Fruit fly (Drosophila melanogaster): ENCODE data around the gene jigr1.

jigr1 gene

dm6 chr3R:25646882-25647518 lies 9.4 kb downstream of the jigr1 start (continued):
- TF ChIP-seq CG11247 (GFP tag; IDR thresholded peaks at IDR 0.05): peak; percentile 86
- TF ChIP-seq CG13296 (GFP tag; optimal IDR thresholded peaks at IDR 0.05): peak; percentile 89
- peak; percentile 91 for TF ChIP-seq CG1647 (GFP tag; optimal IDR thresholded peaks at IDR 0.05)
- peak; percentile 94 for TF ChIP-seq gem (tag; optimal IDR thresholded peaks at IDR 0.05)
- TF ChIP-seq lbe (GFP tag; optimal IDR thresholded peaks at IDR 0.05): peak; percentile 66
- peak; percentile 96 for TF ChIP-seq ind (GFP tag; optimal IDR thresholded peaks at IDR 0.05)
- TF ChIP-seq mam (GFP tag; optimal IDR thresholded peaks at IDR 0.05): peak; percentile 98
- peak; percentile 80 for TF ChIP-seq CG1832 (GFP tag; optimal IDR thresholded peaks at IDR 0.05)
- peak; percentile 73 for TF ChIP-seq jing (GFP tag; optimal IDR thresholded peaks at IDR 0.05)
- peak; percentile 91 for TF ChIP-seq zfh1 (GFP tag; IDR thresholded peaks at IDR 0.05)
- TF ChIP-seq slp2 (GFP tag; optimal IDR thresholded peaks at IDR 0.05): peak; percentile 95
- peak; percentile 89 for TF ChIP-seq CG33557 (GFP tag; optimal IDR thresholded peaks at IDR 0.05)
- peak; percentile 96 for TF ChIP-seq Doc3 (GFP tag; IDR thresholded peaks at IDR 0.05; ENCODE audit: partially characterized antibody)
- TF ChIP-seq CG2129 (GFP tag; IDR thresholded peaks at IDR 0.05; ENCODE audit: partially characterized antibody): peak; percentile 92
- TF ChIP-seq CG11560 (tag; IDR thresholded peaks at IDR 0.05): peak; percentile 85
- peak; percentile 93 for TF ChIP-seq Atf-2 (GFP tag; optimal IDR thresholded peaks at IDR 0.05)
- TF ChIP-seq phol (tag; optimal IDR thresholded peaks at IDR 0.05): peak; percentile 95
- peak; percentile 62 for TF ChIP-seq CG6254 (GFP tag; optimal IDR thresholded peaks at IDR 0.05)
- peak; percentile 71 for TF ChIP-seq CG17568 (GFP tag; optimal IDR thresholded peaks at IDR 0.05)
- peak; percentile 97 for TF ChIP-seq Dll (GFP tag; IDR thresholded peaks at IDR 0.05; ENCODE audit: partially characterized antibody)
- TF ChIP-seq CG34422 (GFP tag; IDR thresholded peaks at IDR 0.05): peak; percentile 91
- TF ChIP-seq Elba2 (GFP tag; optimal IDR thresholded peaks at IDR 0.05): peak; percentile 74
- peak; percentile 81 for TF ChIP-seq Neu2 (GFP tag; optimal IDR thresholded peaks at IDR 0.05; ENCODE audit: borderline replicate concordance)
- TF ChIP-seq CG2120 (GFP tag; optimal IDR thresholded peaks at IDR 0.05): peak; percentile 97
- TF ChIP-seq CG13624 (GFP tag; optimal IDR thresholded peaks at IDR 0.05): peak; percentile 97
- TF ChIP-seq wdn (GFP tag; IDR thresholded peaks at IDR 0.05): peak; percentile 86
- peak; percentile 85 for TF ChIP-seq CG17385 (GFP tag; optimal IDR thresholded peaks at IDR 0.05)
- TF ChIP-seq CG7928 (GFP tag; optimal IDR thresholded peaks at IDR 0.05): peak; percentile 68
- TF ChIP-seq YL-1 (GFP tag; optimal IDR thresholded peaks at IDR 0.05): peak; percentile 51
- TF ChIP-seq ssp (GFP tag; IDR thresholded peaks at IDR 0.05): peak; percentile 84
- TF ChIP-seq oc (tag; optimal IDR thresholded peaks at IDR 0.05): peak; percentile 77
- TF ChIP-seq fd64A (GFP tag; optimal IDR thresholded peaks at IDR 0.05): peak; percentile 70
- TF ChIP-seq ham (GFP tag; IDR thresholded peaks at IDR 0.05): peak; percentile 82
- peak; percentile 95 for TF ChIP-seq CoRest (tag; optimal IDR thresholded peaks at IDR 0.05)
- TF ChIP-seq CG7357 (GFP tag; IDR thresholded peaks at IDR 0.05): peak; percentile 84
- peak; percentile 90 for TF ChIP-seq B-H2 (GFP tag; optimal IDR thresholded peaks at IDR 0.05)
- TF ChIP-seq CG9727 (GFP tag; optimal IDR thresholded peaks at IDR 0.05): peak; percentile 92
- TF ChIP-seq Bgb (GFP tag; IDR thresholded peaks at IDR 0.05; ENCODE audit: partially characterized antibody): peak; percentile 83
- peak; percentile 48 for TF ChIP-seq gfzf (GFP tag; optimal IDR thresholded peaks at IDR 0.05)
- TF ChIP-seq CG4854 (GFP tag; optimal IDR thresholded peaks at IDR 0.05): peak; percentile 77
- TF ChIP-seq D19A (tag; optimal IDR thresholded peaks at IDR 0.05): peak; percentile 68
- TF ChIP-seq cwo (GFP tag; optimal IDR thresholded peaks at IDR 0.05): peak; percentile 78
- TF ChIP-seq CG9876 (GFP tag; optimal IDR thresholded peaks at IDR 0.05): peak; percentile 93
- peak; percentile 90 for TF ChIP-seq CG17328 (GFP tag; IDR thresholded peaks at IDR 0.05)
- peak; percentile 84 for TF ChIP-seq CG13894 (tag; optimal IDR thresholded peaks at IDR 0.05)
- peak; percentile 51; the same call in 1 of the 2 replicates for TF ChIP-seq CG42726 (GFP tag; IDR thresholded peaks at IDR 0.05; ENCODE audit: partially characterized antibody)
- TF ChIP-seq CG12659 (GFP tag; optimal IDR thresholded peaks at IDR 0.05): peak; percentile 95
- peak; percentile 86 for TF ChIP-seq CG34224 (GFP tag; IDR thresholded peaks at IDR 0.05; ENCODE audit: partially characterized antibody)
